Fruit fly (Drosophila melanogaster) whole organism, adult: ENCODE measurements around the gene zld.
A peak's percentile ranks its signal among the peaks of the same experiment; 100 is the strongest.

Experiments used
- CG11617 ChIP-seq: fragments of 200-800 bp; sonication (Bioruptor generic); optimal IDR thresholded peaks from 2 replicates; lab custom pipeline; 2017; ENCODE audit warnings: mild to moderate bottlenecking, missing biosample characterization, missing genetic modification reagents, missing genetic modification characterization
- CG12768 ChIP-seq: fragments of 200-800 bp; sonication (Bioruptor generic); optimal IDR thresholded peaks from 2 replicates; lab custom pipeline; 2017; ENCODE audit warnings: missing biosample characterization, missing genetic modification characterization, mild to moderate bottlenecking, moderate library complexity, missing genetic modification reagents
- CG14711 ChIP-seq: fragments of 200-800 bp; sonication (Bioruptor generic); optimal IDR thresholded peaks from 2 replicates; lab custom pipeline; 2018; ENCODE audit warnings: missing biosample characterization, mild to moderate bottlenecking, missing genetic modification characterization, moderate library complexity
- CG1620 ChIP-seq: fragments of 200-800 bp; sonication (Bioruptor generic); optimal IDR thresholded peaks from 2 replicates; lab custom pipeline; 2016; ENCODE audit warnings: missing biosample characterization, missing genetic modification characterization
- CG33017 ChIP-seq: fragments of 200-800 bp; sonication (Bioruptor generic); optimal IDR thresholded peaks from 2 replicates; lab custom pipeline; 2018; ENCODE audit warnings: missing biosample characterization, mild to moderate bottlenecking, missing genetic modification characterization, moderate library complexity
- CG5204 ChIP-seq: fragments of 200-800 bp; sonication (Bioruptor generic); optimal IDR thresholded peaks from 2 replicates; lab custom pipeline; 2016; ENCODE audit warnings: missing biosample characterization, missing genetic modification characterization
- CG7045 ChIP-seq: fragments of 200-800 bp; sonication (Bioruptor generic); optimal IDR thresholded peaks from 2 replicates; lab custom pipeline; 2017; ENCODE audit warnings: missing biosample characterization, mild to moderate bottlenecking, missing genetic modification characterization
- CG7101 ChIP-seq: fragments of 200-800 bp; sonication (Bioruptor generic); optimal IDR thresholded peaks from 2 replicates; lab custom pipeline; 2018; ENCODE audit warnings: missing biosample characterization, mild to moderate bottlenecking, missing genetic modification characterization, moderate library complexity
- Clk ChIP-seq: fragments of 200-800 bp; sonication (Bioruptor generic); optimal IDR thresholded peaks from 2 replicates; lab custom pipeline; 2017; ENCODE audit warnings: missing biosample characterization, missing genetic modification characterization
- Crg-1 ChIP-seq: fragments of 200-800 bp; sonication (Bioruptor generic); optimal IDR thresholded peaks from 2 replicates; lab custom pipeline; 2016; ENCODE audit warnings: missing biosample characterization, missing genetic modification characterization
- Hr96 ChIP-seq: fragments of 200-800 bp; sonication (Bioruptor generic); optimal IDR thresholded peaks from 2 replicates; lab custom pipeline; 2016; ENCODE audit warnings: missing biosample characterization, missing genetic modification characterization
- Mnt ChIP-seq: fragments of 200-800 bp; sonication (Bioruptor generic); optimal IDR thresholded peaks from 2 replicates; lab custom pipeline; 2016; ENCODE audit warnings: missing biosample characterization, mild to moderate bottlenecking, missing genetic modification characterization
- bab1 ChIP-seq: fragments of 200-800 bp; sonication (Bioruptor generic); optimal IDR thresholded peaks from 3 replicates; lab custom pipeline; 2019; ENCODE audit warnings: missing biosample characterization, mild to moderate bottlenecking, missing genetic modification characterization, moderate library complexity
- cic ChIP-seq: fragments of 200-800 bp; sonication (Bioruptor generic); optimal IDR thresholded peaks from 2 replicates; lab custom pipeline; 2017; ENCODE audit warnings: missing biosample characterization, mild to moderate bottlenecking, missing genetic modification characterization, moderate library complexity
- cnc ChIP-seq, 2 experiments: fragments of >200 bp; optimal IDR thresholded peaks; 2 replicates each; lab custom pipeline; 2017
- kay ChIP-seq: fragments of 200-800 bp; sonication (Bioruptor generic); peaks from one replicate; lab custom pipeline; 2016; ENCODE audit warnings: missing biosample characterization, missing genetic modification characterization, borderline replicate concordance
- ovo ChIP-seq: fragments of 200-800 bp; sonication (Bioruptor generic); optimal IDR thresholded peaks from 2 replicates; lab custom pipeline; 2016; ENCODE audit warnings: missing biosample characterization, missing genetic modification characterization
- pad ChIP-seq: fragments of 200-800 bp; sonication (Bioruptor generic); optimal IDR thresholded peaks from 3 replicates; lab custom pipeline; 2017; ENCODE audit warnings: missing biosample characterization, missing genetic modification characterization, mild to moderate bottlenecking, moderate library complexity, missing genetic modification reagents
- tj ChIP-seq: fragments of 200-800 bp; sonication (Bioruptor generic); optimal IDR thresholded peaks from 3 replicates; lab custom pipeline; 2017; ENCODE audit warnings: missing biosample characterization, mild to moderate bottlenecking, missing genetic modification characterization, moderate library complexity
- toe ChIP-seq: fragments of 200-800 bp; sonication (Bioruptor generic); optimal IDR thresholded peaks from 2 replicates; lab custom pipeline; 2016; ENCODE audit warnings: missing biosample characterization, missing genetic modification characterization

The zld gene

dm6 chrX:19763440-19764002 lies 19.8 kb downstream of the zld start:
- TF ChIP-seq toe (no peak), Mnt (GFP tag; lab: Kevin White, UChicago) (no peak), Clk (GFP tag; lab: Kevin White, UChicago) (no peak), tj (GFP tag; lab: Kevin White, UChicago) (no peak), CG12768 (GFP tag; lab: Kevin White, UChicago) (no peak), CG11617 (GFP tag; lab: Kevin White, UChicago) (no peak), bab1 (GFP tag; lab: Kevin White, UChicago) (no peak), cic (GFP tag; lab: Kevin White, UChicago) (no peak), CG14711 (tag; lab: Kevin White, UChicago) (no peak)

dm6 chrX:19762167-19762566 lies 21.2 kb downstream of the zld start:
- TF ChIP-seq CG11617 (GFP tag; lab: Kevin White, UChicago) (no peak), pad (GFP tag; lab: Kevin White, UChicago) (peak; percentile 13), bab1 (GFP tag; lab: Kevin White, UChicago) (peak; percentile 12), CG5204 (GFP tag; lab: Kevin White, UChicago) (no peak), toe (no peak), CG7101 (tag; lab: Kevin White, UChicago) (peak; percentile 6), CG1620 (peak; percentile 38), Crg-1 (GFP tag; lab: Kevin White, UChicago) (peak; percentile 46), ovo (GFP tag; lab: Kevin White, UChicago) (no peak)

dm6 chrX:19754705-19755403 lies 28.5 kb downstream of the zld start:
- TF ChIP-seq cnc (optimal IDR thresholded peaks at IDR 0.05; lab: Kevin White, UChicago): peak; percentile 67 to 76
- TF ChIP-seq CG33017: no peak

dm6 chrX:19754152-19754579 lies 29.2 kb downstream of the zld start:
- TF ChIP-seq pad (GFP tag; lab: Kevin White, UChicago) (peak; percentile 8), CG7101 (tag; lab: Kevin White, UChicago) (no peak), cic (GFP tag; lab: Kevin White, UChicago) (peak; percentile 58), CG33017 (no peak), CG12768 (GFP tag; lab: Kevin White, UChicago) (peak; percentile 3), CG11617 (GFP tag; lab: Kevin White, UChicago) (no peak), Crg-1 (GFP tag; lab: Kevin White, UChicago) (no peak), Mnt (GFP tag; lab: Kevin White, UChicago) (peak; percentile 1), CG1620 (no peak)

- TF ChIP-seq CG11617 (GFP tag; lab: Kevin White, UChicago) (no peak), bab1 (GFP tag; lab: Kevin White, UChicago) (no peak), Mnt (GFP tag; lab: Kevin White, UChicago) (no peak), CG7101 (tag; lab: Kevin White, UChicago) (no peak), ovo (GFP tag; lab: Kevin White, UChicago) (no peak), Hr96 (GFP tag; lab: Kevin White, UChicago) (no peak), kay (GFP tag; lab: Kevin White, UChicago) (no peak), CG12768 (GFP tag; lab: Kevin White, UChicago) (no peak), Crg-1 (GFP tag; lab: Kevin White, UChicago) (no peak), Clk (GFP tag; lab: Kevin White, UChicago) (no peak), CG1620 (no peak), cnc (optimal IDR thresholded peaks at IDR 0.05; lab: Kevin White, UChicago) (no peak)
Observed at dm6 chrX:19753710-19754109, 29.6 kb downstream of the zld start.

- TF ChIP-seq cic (GFP tag; lab: Kevin White, UChicago): peak; percentile 48
- peak; percentile 38 for TF ChIP-seq Mnt (GFP tag; lab: Kevin White, UChicago)
- TF ChIP-seq cnc (optimal IDR thresholded peaks at IDR 0.05; lab: Kevin White, UChicago): no peak
Observed at dm6 chrX:19752344-19752743, 31.0 kb downstream of the zld start.

dm6 chrX:19750626-19751149 lies 32.7 kb downstream of the zld start, which contains the start of gene Abcd3:
Gene Abcd3 (plus strand): TSS chrX:19750770.
- TF ChIP-seq cic (GFP tag; lab: Kevin White, UChicago) (peak; percentile 86), Mnt (GFP tag; lab: Kevin White, UChicago) (peak; percentile 91), CG5204 (GFP tag; lab: Kevin White, UChicago) (no peak), CG12768 (GFP tag; lab: Kevin White, UChicago) (no peak), toe (no peak), CG33017 (no peak), cnc (optimal IDR thresholded peaks at IDR 0.05; lab: Kevin White, UChicago) (no peak), Crg-1 (GFP tag; lab: Kevin White, UChicago) (peak; percentile 39), CG7101 (tag; lab: Kevin White, UChicago) (peak; percentile 63), CG7045 (GFP tag; lab: Kevin White, UChicago) (no peak), Hr96 (GFP tag; lab: Kevin White, UChicago) (no peak), CG14711 (tag; lab: Kevin White, UChicago) (peak; percentile 59), CG11617 (GFP tag; lab: Kevin White, UChicago) (peak; percentile 62), bab1 (GFP tag; lab: Kevin White, UChicago) (peak; percentile 79), kay (GFP tag; lab: Kevin White, UChicago) (no peak), CG1620 (peak; percentile 0), ovo (GFP tag; lab: Kevin White, UChicago) (peak; percentile 78), Clk (GFP tag; lab: Kevin White, UChicago) (no peak), tj (GFP tag; lab: Kevin White, UChicago) (peak; percentile 57), pad (GFP tag; lab: Kevin White, UChicago) (peak; percentile 64)
